Fruit fly (Drosophila melanogaster) whole organism, embryonic: ENCODE results near the gene Msh6.

Experiments used
- Awh ChIP-seq: fragments of 200-800 bp; sonication (Bioruptor generic); IDR thresholded peaks from 2 replicates; pipeline ENCODE4, ENCODE4 v1.3.6; 2022; ENCODE audit warnings: missing biosample characterization, missing genetic modification characterization
- CG12071 ChIP-seq: fragments of 200-800 bp; sonication (Bioruptor generic); optimal IDR thresholded peaks from 3 replicates; lab custom pipeline; 2018; ENCODE audit warnings: missing biosample characterization, mild to moderate bottlenecking, missing genetic modification characterization
- CG12236 ChIP-seq: fragments of 200-800 bp; sonication (Bioruptor generic); optimal IDR thresholded peaks from 2 replicates; lab custom pipeline; 2016; ENCODE audit warnings: missing biosample characterization, missing genetic modification characterization
- CG13424 ChIP-seq: fragments of 200-800 bp; sonication (Bioruptor generic); optimal IDR thresholded peaks from 2 replicates; lab custom pipeline; 2019; ENCODE audit warnings: missing biosample characterization, mild to moderate bottlenecking, missing genetic modification characterization, moderate library complexity
- CG16815 ChIP-seq: fragments of 200-800 bp; sonication (Bioruptor generic); optimal IDR thresholded peaks from 3 replicates; lab custom pipeline; 2017; ENCODE audit warnings: missing biosample characterization, mild to moderate bottlenecking, missing genetic modification characterization
- CG1832 ChIP-seq: fragments of 200-800 bp; sonication (Bioruptor generic); optimal IDR thresholded peaks from 2 replicates; lab custom pipeline; 2017; ENCODE audit warnings: missing biosample characterization, mild to moderate bottlenecking, missing genetic modification characterization, inconsistent platforms
- CG18619 ChIP-seq: fragments of 200-800 bp; sonication (Bioruptor generic); optimal IDR thresholded peaks from 3 replicates; lab custom pipeline; 2017; ENCODE audit warnings: missing biosample characterization, mild to moderate bottlenecking, missing genetic modification characterization
- CG2199 ChIP-seq: fragments of 200-800 bp; sonication (Bioruptor generic); IDR thresholded peaks from 3 replicates; pipeline ENCODE4 v1.3.6; 2022; ENCODE audit warnings: missing biosample characterization, missing genetic modification characterization
- CG2875 ChIP-seq: fragments of 200-800 bp; sonication (Bioruptor generic); optimal IDR thresholded peaks from 2 replicates; lab custom pipeline; 2017; ENCODE audit warnings: missing biosample characterization, mild to moderate bottlenecking, missing genetic modification characterization, missing genetic modification reagents
- CG31365 ChIP-seq: fragments of 200-800 bp; sonication (Bioruptor generic); optimal IDR thresholded peaks from 2 replicates; lab custom pipeline; 2018; ENCODE audit warnings: missing biosample characterization, mild to moderate bottlenecking, missing genetic modification characterization
- CG31388 ChIP-seq: fragments of 200-800 bp; sonication (Bioruptor generic); optimal IDR thresholded peaks from 2 replicates; lab custom pipeline; 2016; ENCODE audit warnings: missing biosample characterization, missing genetic modification characterization
- CG31441 ChIP-seq: fragments of 200-800 bp; sonication (Bioruptor generic); IDR thresholded peaks from 2 replicates; pipeline ENCODE4 v1.3.6; 2022; ENCODE audit warnings: missing biosample characterization, missing genetic modification characterization
- CG33557 ChIP-seq: fragments of 200-800 bp; sonication (Bioruptor generic); optimal IDR thresholded peaks from 2 replicates; lab custom pipeline; 2019; ENCODE audit warnings: missing biosample characterization, mild to moderate bottlenecking, missing genetic modification characterization, moderate library complexity
- CG4404 ChIP-seq: fragments of 200-800 bp; sonication (Bioruptor generic); IDR thresholded peaks from 2 replicates; pipeline ENCODE4 v1.3.6; 2022; ENCODE audit warnings: missing biosample characterization, missing genetic modification characterization
- CG4730 ChIP-seq: fragments of 200-800 bp; sonication (Bioruptor generic); IDR thresholded peaks from 2 replicates; pipeline ENCODE4 v1.3.6; 2022; ENCODE audit warnings: missing biosample characterization, missing genetic modification characterization
- CG6254 ChIP-seq: fragments of 200-800 bp; sonication (Bioruptor generic); optimal IDR thresholded peaks from 3 replicates; lab custom pipeline; 2017; ENCODE audit warnings: mild to moderate bottlenecking, missing biosample characterization, missing genetic modification reagents, missing genetic modification characterization
- CG7271 ChIP-seq: fragments of 200-800 bp; sonication (Bioruptor generic); optimal IDR thresholded peaks from 2 replicates; lab custom pipeline; 2018; ENCODE audit warnings: missing biosample characterization, mild to moderate bottlenecking, missing genetic modification characterization, moderate library complexity
- CG7745 ChIP-seq: fragments of 200-800 bp; sonication (Bioruptor generic); optimal IDR thresholded peaks from 2 replicates; lab custom pipeline; 2018; ENCODE audit warnings: missing biosample characterization, mild to moderate bottlenecking, missing genetic modification characterization, moderate library complexity
- CG7987 ChIP-seq: fragments of 200-800 bp; sonication (Bioruptor generic); optimal IDR thresholded peaks from 2 replicates; lab custom pipeline; 2018; ENCODE audit warnings: missing biosample characterization, mild to moderate bottlenecking, missing genetic modification characterization, moderate library complexity
- CG9727 ChIP-seq: fragments of 200-800 bp; sonication (Bioruptor generic); optimal IDR thresholded peaks from 3 replicates; lab custom pipeline; 2017; ENCODE audit warnings: missing biosample characterization, mild to moderate bottlenecking, missing genetic modification characterization
- Dbx ChIP-seq: fragments of 200-800 bp; sonication (Bioruptor generic); IDR thresholded peaks from 3 replicates; pipeline ENCODE4 v1.3.6; 2022; ENCODE audit warnings: missing biosample characterization, missing genetic modification characterization
- Ets65A ChIP-seq: fragments of 200-800 bp; sonication (Bioruptor generic); peaks from one replicate; lab custom pipeline; 2016; ENCODE audit warnings: missing biosample characterization, missing genetic modification characterization
- Fer3 ChIP-seq: fragments of 200-800 bp; sonication (Bioruptor generic); optimal IDR thresholded peaks from 2 replicates; lab custom pipeline; 2018; ENCODE audit warnings: missing biosample characterization, mild to moderate bottlenecking, missing genetic modification characterization, moderate library complexity
- HLH54F ChIP-seq: fragments of 200-800 bp; sonication (Bioruptor generic); optimal IDR thresholded peaks from 3 replicates; lab custom pipeline; 2016; ENCODE audit warnings: missing biosample characterization, missing genetic modification characterization
- Lhr ChIP-seq: fragments of 200-800 bp; sonication (Bioruptor generic); optimal IDR thresholded peaks from 3 replicates; lab custom pipeline; 2017; ENCODE audit warnings: mild to moderate bottlenecking, missing biosample characterization, missing genetic modification reagents, missing genetic modification characterization
- Ravus ChIP-seq: fragments of 200-800 bp; sonication (Bioruptor generic); IDR thresholded peaks from 2 replicates; pipeline ENCODE4 v1.3.6; 2022; ENCODE audit warnings: missing biosample characterization, missing genetic modification characterization
- Side ChIP-seq: fragments of 200-800 bp; sonication (Bioruptor generic); optimal IDR thresholded peaks from 2 replicates; lab custom pipeline; 2016; ENCODE audit warnings: missing biosample characterization, missing genetic modification characterization
- Xrp1 ChIP-seq: fragments of 200-800 bp; sonication (Bioruptor generic); IDR thresholded peaks from 2 replicates; pipeline ENCODE4 v1.3.6; 2022; ENCODE audit warnings: missing biosample characterization, missing genetic modification characterization
- ara ChIP-seq: fragments of 200-800 bp; sonication (Bioruptor generic); IDR thresholded peaks from 2 replicates; pipeline ENCODE4 v1.3.6; 2022; ENCODE audit warnings: missing biosample characterization, missing genetic modification characterization
- crp ChIP-seq, 2 experiments: fragments of 200-800 bp; sonication (Bioruptor generic); optimal IDR thresholded peaks; 2 replicates in 1 of 2; 3 replicates in 1 of 2; lab custom pipeline; 2017; ENCODE audit warnings: missing biosample characterization in 2 of 2, missing genetic modification characterization in 2 of 2, mild to moderate bottlenecking in 1 of 2, moderate library complexity in 1 of 2
- ems ChIP-seq: fragments of 200-800 bp; sonication (Bioruptor generic); optimal IDR thresholded peaks from 3 replicates; lab custom pipeline; 2016; ENCODE audit warnings: missing biosample characterization, missing genetic modification characterization
- fd64A ChIP-seq: fragments of 200-800 bp; sonication (Bioruptor generic); optimal IDR thresholded peaks from 3 replicates; lab custom pipeline; 2018; ENCODE audit warnings: missing biosample characterization, mild to moderate bottlenecking, missing genetic modification characterization
- grau ChIP-seq: fragments of 200-800 bp; optimal IDR thresholded peaks from 3 replicates; lab custom pipeline; 2019; ENCODE audit warnings: missing biosample characterization, mild to moderate bottlenecking, missing genetic modification characterization, moderate library complexity
- h ChIP-seq: fragments of >200 bp; optimal IDR thresholded peaks from 2 replicates; lab custom pipeline; 2017
- her ChIP-seq: fragments of 200-800 bp; sonication (Bioruptor generic); optimal IDR thresholded peaks from 2 replicates; lab custom pipeline; 2016; ENCODE audit warnings: missing biosample characterization, missing genetic modification characterization
- ken ChIP-seq: fragments of 200-800 bp; sonication (Bioruptor generic); IDR thresholded peaks from 3 replicates; pipeline ENCODE4 v1.3.6; 2022; ENCODE audit warnings: missing biosample characterization, missing genetic modification characterization
- lbe ChIP-seq: fragments of 200-800 bp; sonication (Bioruptor generic); optimal IDR thresholded peaks from 2 replicates; lab custom pipeline; 2016; ENCODE audit warnings: missing biosample characterization, mild to moderate bottlenecking, missing genetic modification characterization
- lmd ChIP-seq: fragments of 200-800 bp; sonication (Bioruptor generic); IDR thresholded peaks from 2 replicates; pipeline ENCODE4 v1.3.6; 2022; ENCODE audit warnings: missing biosample characterization, missing genetic modification characterization
- pan ChIP-seq, 4 experiments: fragments of >200 bp in 3 of 4; fragments of 200-800 bp in 1 of 4; sonication (Bioruptor generic) in 1 of 4; optimal IDR thresholded peaks in 3 of 4; IDR thresholded peaks in 1 of 4; 2 replicates each; pipeline versions ENCODE4 v1.3.6 to Lab custom; 2017 to 2022; ENCODE audit warnings: missing biosample characterization in 2 of 4, missing genetic modification characterization in 2 of 4, mixed read lengths in 1 of 4
- pfk ChIP-seq: fragments of 200-800 bp; sonication (Bioruptor generic); optimal IDR thresholded peaks from 2 replicates; lab custom pipeline; 2018; ENCODE audit warnings: missing biosample characterization, mild to moderate bottlenecking, missing genetic modification characterization, moderate library complexity
- phol ChIP-seq: fragments of 200-800 bp; sonication (Bioruptor generic); optimal IDR thresholded peaks from 3 replicates; lab custom pipeline; 2018; ENCODE audit warnings: missing biosample characterization, mild to moderate bottlenecking, missing genetic modification characterization, moderate library complexity
- pnt ChIP-seq: fragments of 200-800 bp; sonication (Bioruptor generic); optimal IDR thresholded peaks from 3 replicates; lab custom pipeline; 2016; ENCODE audit warnings: missing biosample characterization, missing genetic modification characterization
- prd ChIP-seq, 3 experiments: fragments of >200 bp in 2 of 3; fragments of 200-800 bp in 1 of 3; sonication (Bioruptor generic) in 1 of 3; optimal IDR thresholded peaks in 2 of 3; IDR thresholded peaks in 1 of 3; 2 replicates in 2 of 3; 3 replicates in 1 of 3; pipeline versions ENCODE4 v1.3.6 to Lab custom; 2017 to 2022; ENCODE audit warnings: missing biosample characterization in 1 of 3, missing genetic modification characterization in 1 of 3
- scrt ChIP-seq: fragments of 200-800 bp; sonication (Bioruptor generic); optimal IDR thresholded peaks from 2 replicates; lab custom pipeline; 2018; ENCODE audit warnings: missing biosample characterization, mild to moderate bottlenecking, missing genetic modification characterization, moderate library complexity
- shn ChIP-seq: fragments of 200-800 bp; sonication (Bioruptor generic); optimal IDR thresholded peaks from 3 replicates; lab custom pipeline; 2016; ENCODE audit warnings: missing biosample characterization, missing genetic modification characterization
- sim ChIP-seq: fragments of 200-800 bp; sonication (Bioruptor generic); IDR thresholded peaks from 2 replicates; pipeline ENCODE4 v1.3.6; 2022; ENCODE audit warnings: missing biosample characterization, missing genetic modification characterization
- twi ChIP-seq: fragments of 200-800 bp; optimal IDR thresholded peaks from 2 replicates; lab custom pipeline; 2019; ENCODE audit warnings: missing biosample characterization, mild to moderate bottlenecking, missing genetic modification characterization, moderate library complexity
- wek ChIP-seq: fragments of 200-800 bp; sonication (Bioruptor generic); optimal IDR thresholded peaks from 3 replicates; lab custom pipeline; 2018; ENCODE audit warnings: missing biosample characterization, mild to moderate bottlenecking, missing genetic modification characterization, moderate library complexity

Gene Msh6

dm6 chr3L:15199216-15200090 is 41.1 kb upstream of the Msh6 start (continued):
- TF ChIP-seq CG12236 (peak; percentile 10), Lhr (GFP tag; lab: Kevin White, UChicago) (no peak), ken (no peak), CG6254 (GFP tag; lab: Kevin White, UChicago) (peak; percentile 11), CG7987 (GFP tag; lab: Kevin White, UChicago) (no peak), Awh (no peak), prd (optimal IDR thresholded peaks at IDR 0.05; lab: Kevin White, UChicago) (no peak), prd (GFP tag; IDR thresholded peaks at IDR 0.05; lab: Robert Waterston, UW) (peak; percentile 57; the same call in 2 of the 3 replicates), CG31388 (GFP tag; lab: Kevin White, UChicago) (no peak), twi (tag; lab: Kevin White, UChicago) (no peak), Fer3 (no peak), CG31441 (0 out of 2 replicates have a peak, but pooled peaks have one; percentile 39), CG7271 (no peak), shn (GFP tag; lab: Kevin White, UChicago) (no peak), pan (optimal IDR thresholded peaks at IDR 0.05; lab: Kevin White, UChicago) (no peak), pan (GFP tag; optimal IDR thresholded peaks at IDR 0.05 in 1 of 2, IDR thresholded peaks at IDR 0.05 in 1 of 2) (peak in 1 of 2 experiments; percentile 8), CG1832 (GFP tag; lab: Kevin White, UChicago) (no peak), ems (GFP tag; lab: Kevin White, UChicago) (no peak), lmd (peak; percentile 17; the same call in 1 of the 2 replicates), CG4730 (peak; percentile 30; the same call in 1 of the 2 replicates), CG33557 (GFP tag; lab: Kevin White, UChicago) (no peak), her (GFP tag; lab: Kevin White, UChicago) (no peak), wek (GFP tag; lab: Kevin White, UChicago) (no peak), CG2199 (GFP tag; lab: Robert Waterston, UW) (no peak), CG13424 (no peak), Ets65A (peak; percentile 77), CG2875 (GFP tag; lab: Kevin White, UChicago) (peak; percentile 43), ara (GFP tag; lab: Robert Waterston, UW) (peak; percentile 20; the same call in 1 of the 2 replicates), CG18619 (GFP tag; lab: Kevin White, UChicago) (no peak), grau (tag; lab: Kevin White, UChicago) (peak; percentile 22), CG12071 (GFP tag; lab: Kevin White, UChicago) (no peak), CG7745 (tag; lab: Kevin White, UChicago) (no peak), HLH54F (GFP tag; lab: Kevin White, UChicago) (no peak), sim (GFP tag; lab: Robert Waterston, UW) (no peak), phol (tag; lab: Kevin White, UChicago) (peak; percentile 61), CG9727 (GFP tag; lab: Kevin White, UChicago) (peak; percentile 59), lbe (GFP tag; lab: Kevin White, UChicago) (no peak), Side (no peak), pfk (GFP tag; lab: Kevin White, UChicago) (no peak), Dbx (GFP tag; lab: Robert Waterston, UW) (no peak), crp (GFP tag; optimal IDR thresholded peaks at IDR 0.05; lab: Kevin White, UChicago) (no peak), Ravus (GFP tag; lab: Robert Waterston, UW) (no peak), CG16815 (GFP tag; lab: Kevin White, UChicago) (peak; percentile 53), Xrp1 (peak; percentile 77), scrt (GFP tag; lab: Kevin White, UChicago) (no peak), fd64A (no peak), CG31365 (tag; lab: Kevin White, UChicago) (no peak), CG4404 (GFP tag; lab: Robert Waterston, UW) (no peak), h (no peak), pnt (GFP tag; lab: Kevin White, UChicago) (no peak)
